Fruit fly (Drosophila melanogaster): ENCODE data around the gene CG6833.
A peak's percentile ranks its signal among the peaks of the same experiment; 100 is the strongest.

CG6833 gene

DNA sequence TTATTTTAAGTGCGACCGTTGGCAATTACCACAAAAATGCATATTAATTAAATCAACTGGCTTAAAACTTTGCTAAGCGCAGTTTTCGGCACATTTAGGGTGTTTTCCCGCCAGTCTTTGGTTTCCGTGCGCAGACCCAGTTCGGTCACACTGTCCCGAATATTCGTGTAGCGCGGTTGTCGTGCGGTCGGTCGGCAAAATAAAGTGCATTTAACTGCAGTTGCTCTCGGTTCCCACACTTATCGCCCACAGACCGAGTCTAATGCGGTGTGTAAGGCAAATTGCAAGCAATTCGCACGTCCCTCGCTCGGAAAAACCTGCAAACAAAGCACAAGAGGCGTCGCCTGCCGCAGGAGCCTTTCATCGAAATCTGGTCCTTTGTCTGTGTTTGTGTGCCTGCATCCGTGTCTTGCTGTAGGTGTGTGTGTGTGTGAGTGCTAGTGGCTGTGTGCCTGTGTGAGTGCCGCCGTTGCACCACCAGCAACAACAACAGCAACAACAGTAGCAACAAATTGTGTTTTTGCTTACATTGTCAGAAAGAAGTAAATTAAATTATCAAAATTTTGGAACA is 2.2 kb downstream of the CG6833 start, which contains the start of the genes CG13484 and Frl (continued):
- TF ChIP-seq CG11560 (tag; IDR thresholded peaks at IDR 0.05), result no peak; the same call in 2 of the 3 replicates
- no peak for TF ChIP-seq pfk (GFP tag; optimal IDR thresholded peaks at IDR 0.05)
- no peak for TF ChIP-seq sc (optimal IDR thresholded peaks at IDR 0.05)
- no peak for TF ChIP-seq sc (GFP tag; optimal IDR thresholded peaks at IDR 0.05)
- TF ChIP-seq Jarid2 (GFP tag; optimal IDR thresholded peaks at IDR 0.05), result peak; percentile 91
- TF ChIP-seq CG1529 (GFP tag; optimal IDR thresholded peaks at IDR 0.05), result no peak
- TF ChIP-seq Hmx (GFP tag; optimal IDR thresholded peaks at IDR 0.05), result no peak
- TF ChIP-seq bab2 (GFP tag; optimal IDR thresholded peaks at IDR 0.05), result no peak
- TF ChIP-seq luna (GFP tag; optimal IDR thresholded peaks at IDR 0.05), result no peak
- no peak for TF ChIP-seq E2f1 (GFP tag; IDR thresholded peaks at IDR 0.05)
- peak; percentile 15 to 19 for TF ChIP-seq bsh (GFP tag; optimal IDR thresholded peaks at IDR 0.05)
- TF ChIP-seq ind (GFP tag; optimal IDR thresholded peaks at IDR 0.05), result no peak
- peak; percentile 39 for TF ChIP-seq Bdp1 (GFP tag; optimal IDR thresholded peaks at IDR 0.05)
- peak; percentile 22 for TF ChIP-seq CG13775 (GFP tag; optimal IDR thresholded peaks at IDR 0.05)
- no peak for TF ChIP-seq CG4730 (GFP tag; IDR thresholded peaks at IDR 0.05)
- TF ChIP-seq Gsc (GFP tag; IDR thresholded peaks at IDR 0.05), result no peak
- peak; percentile 43 for TF ChIP-seq Mes4 (GFP tag; optimal IDR thresholded peaks at IDR 0.05)
- TF ChIP-seq HLH4C (GFP tag; IDR thresholded peaks at IDR 0.05; ENCODE audit: partially characterized antibody), result no peak
- TF ChIP-seq wor (GFP tag; IDR thresholded peaks at IDR 0.05), result no peak
- TF ChIP-seq vnd (GFP tag; IDR thresholded peaks at IDR 0.05; ENCODE audit: partially characterized antibody), result no peak
- no peak for TF ChIP-seq eyg (GFP tag; optimal IDR thresholded peaks at IDR 0.05)
- TF ChIP-seq pb (GFP tag; optimal IDR thresholded peaks at IDR 0.05), result no peak
- peak; percentile 33; the same call in 1 of the 4 replicates for TF ChIP-seq Gug (GFP tag; IDR thresholded peaks at IDR 0.05)
- peak; percentile 55 for TF ChIP-seq BEAF-32 (GFP tag; optimal IDR thresholded peaks at IDR 0.05)
- TF ChIP-seq lola (GFP tag; optimal IDR thresholded peaks at IDR 0.05), result no peak
- TF ChIP-seq CG17328 (GFP tag; IDR thresholded peaks at IDR 0.05), result peak; percentile 39
- no peak for TF ChIP-seq rib (GFP tag; IDR thresholded peaks at IDR 0.05)
- TF ChIP-seq CG1233 (GFP tag; optimal IDR thresholded peaks at IDR 0.05), result no peak
- TF ChIP-seq nerfin-1 (tag; optimal IDR thresholded peaks at IDR 0.05), result peak; percentile 26
- no peak for TF ChIP-seq CG12071 (GFP tag; optimal IDR thresholded peaks at IDR 0.05)
- TF ChIP-seq Oaz (GFP tag; IDR thresholded peaks at IDR 0.05), result no peak
- TF ChIP-seq HHEX (GFP tag; optimal IDR thresholded peaks at IDR 0.05), result no peak
- no peak for TF ChIP-seq CG6175 (GFP tag; IDR thresholded peaks at IDR 0.05)
- peak; percentile 14 for TF ChIP-seq caup (GFP tag; optimal IDR thresholded peaks at IDR 0.05; ENCODE audit: severe bottlenecking)
- no peak for TF ChIP-seq dmrt99B (tag; optimal IDR thresholded peaks at IDR 0.05)
- peak; percentile 7 for TF ChIP-seq CG10209 (GFP tag; optimal IDR thresholded peaks at IDR 0.05)
- TF ChIP-seq h (optimal IDR thresholded peaks at IDR 0.05), result no peak
- TF ChIP-seq CG4617 (GFP tag; optimal IDR thresholded peaks at IDR 0.05; ENCODE audit: borderline replicate concordance), result peak; percentile 96
- peak; percentile 17 for TF ChIP-seq Bteb2 (GFP tag; optimal IDR thresholded peaks at IDR 0.05)
- TF ChIP-seq gfzf (GFP tag; optimal IDR thresholded peaks at IDR 0.05), result peak; percentile 100
- TF ChIP-seq cas (GFP tag; IDR thresholded peaks at IDR 0.05), result no peak
- TF ChIP-seq pros (GFP tag; optimal IDR thresholded peaks at IDR 0.05), result peak; percentile 4
- TF ChIP-seq CG15073 (GFP tag; optimal IDR thresholded peaks at IDR 0.05), result no peak
- TF ChIP-seq gsb (GFP tag; IDR thresholded peaks at IDR 0.05), result no peak
- no peak for TF ChIP-seq CG6854 (GFP tag; optimal IDR thresholded peaks at IDR 0.05)
- peak; percentile 51; the same call in 1 of the 3 replicates for TF ChIP-seq Dbx (GFP tag; IDR thresholded peaks at IDR 0.05)
- TF ChIP-seq sim (GFP tag; IDR thresholded peaks at IDR 0.05), result no peak
- TF ChIP-seq CG9437 (GFP tag; optimal IDR thresholded peaks at IDR 0.05), result no peak
- no peak for TF ChIP-seq Doc3 (GFP tag; IDR thresholded peaks at IDR 0.05; ENCODE audit: partially characterized antibody)
- TF ChIP-seq CG10959 (GFP tag; IDR thresholded peaks at IDR 0.05), result no peak
- TF ChIP-seq ATbp (GFP tag; optimal IDR thresholded peaks at IDR 0.05), result no peak

Data from whole organism, embryonic.